Fruit fly (Drosophila melanogaster) whole organism, prepupa: ENCODE measurements around the gene CG32987.
A peak's percentile ranks its signal among the peaks of the same experiment; 100 is the strongest.

Source experiments
- CG10631 ChIP-seq: fragments of 200-800 bp; sonication (Bioruptor generic); optimal IDR thresholded peaks from 2 replicates; lab custom pipeline; 2016; ENCODE audit warnings: missing biosample characterization, missing genetic modification characterization
- CG10669 ChIP-seq: fragments of 200-800 bp; sonication (Bioruptor generic); optimal IDR thresholded peaks from 3 replicates; lab custom pipeline; 2018; ENCODE audit warnings: missing biosample characterization, mild to moderate bottlenecking, missing genetic modification characterization, moderate library complexity
- CG15336 ChIP-seq: fragments of 200-800 bp; sonication (Bioruptor generic); IDR thresholded peaks from 2 replicates; pipeline ENCODE4 v1.3.6; 2022; ENCODE audit warnings: missing biosample characterization, missing genetic modification characterization
- CG31627 ChIP-seq: fragments of 200-800 bp; sonication (Bioruptor generic); optimal IDR thresholded peaks from 3 replicates; lab custom pipeline; 2016; ENCODE audit warnings: missing biosample characterization, missing genetic modification characterization
- Ets96B ChIP-seq: fragments of 200-800 bp; optimal IDR thresholded peaks from 2 replicates; lab custom pipeline; 2019; ENCODE audit warnings: missing biosample characterization, mild to moderate bottlenecking, missing genetic modification characterization, moderate library complexity
- Sox15 ChIP-seq: fragments of 200-800 bp; sonication (Bioruptor generic); optimal IDR thresholded peaks from 3 replicates; lab custom pipeline; 2016; ENCODE audit warnings: missing biosample characterization, missing genetic modification characterization
- vri ChIP-seq: fragments of 200-800 bp; sonication (Bioruptor generic); optimal IDR thresholded peaks from 3 replicates; lab custom pipeline; 2016; ENCODE audit warnings: missing biosample characterization, mild to moderate bottlenecking, missing genetic modification characterization

The CG32987 gene

DNA sequence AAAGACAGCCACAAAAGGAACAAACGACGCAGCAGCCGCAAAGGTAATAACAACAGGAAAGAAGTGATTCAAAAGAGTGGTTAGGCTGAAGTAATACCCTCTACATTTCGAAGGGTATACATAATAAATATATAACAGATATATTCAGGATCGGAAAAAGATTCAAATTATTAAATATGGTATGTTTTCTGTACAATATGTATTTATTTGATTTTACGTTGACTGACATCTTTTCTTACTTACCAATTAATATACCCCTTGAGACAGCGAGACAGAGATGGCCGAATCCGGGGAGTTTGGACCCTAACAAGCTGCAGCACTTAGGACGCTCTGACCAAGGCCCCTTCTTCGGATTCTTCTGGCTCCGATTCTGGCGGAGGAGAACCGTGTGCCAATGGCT, 42.7 kb downstream of the CG32987 start (continued):
- peak; percentile 26 for TF ChIP-seq CG10631 (GFP tag; lab: Kevin White, UChicago)
- TF ChIP-seq Ets96B (tag; lab: Kevin White, UChicago) = peak; percentile 52
- TF ChIP-seq CG15336 (GFP tag; lab: Robert Waterston, UW) = no peak
- TF ChIP-seq Sox15 = no peak
- no peak for TF ChIP-seq CG10669 (GFP tag; lab: Kevin White, UChicago)
- TF ChIP-seq CG31627 (GFP tag; lab: Kevin White, UChicago) = no peak
- peak; percentile 17 for TF ChIP-seq vri (GFP tag; lab: Kevin White, UChicago)
